Fruit fly (Drosophila melanogaster) whole organism, embryonic: ENCODE measurements around the gene CG11279.

Experiments
- Asciz ChIP-seq: fragments of 200-800 bp; sonication (Bioruptor generic); optimal IDR thresholded peaks from 2 replicates; lab custom pipeline; 2017; ENCODE audit warnings: missing biosample characterization, mild to moderate bottlenecking, missing genetic modification characterization, missing genetic modification reagents
- CG12104 ChIP-seq: fragments of 200-800 bp; sonication (Bioruptor generic); optimal IDR thresholded peaks from 3 replicates; lab custom pipeline; 2016; ENCODE audit warnings: missing biosample characterization, missing genetic modification characterization
- CG12659 ChIP-seq: fragments of 200-800 bp; sonication (Bioruptor generic); optimal IDR thresholded peaks from 3 replicates; lab custom pipeline; 2017; ENCODE audit warnings: mild to moderate bottlenecking, missing biosample characterization, missing genetic modification reagents, missing genetic modification characterization
- CG17568 ChIP-seq: fragments of 200-800 bp; sonication (Bioruptor generic); optimal IDR thresholded peaks from 2 replicates; lab custom pipeline; 2018; ENCODE audit warnings: missing biosample characterization, mild to moderate bottlenecking, missing genetic modification characterization, moderate library complexity
- CG17829 ChIP-seq: fragments of 200-800 bp; optimal IDR thresholded peaks from 2 replicates; lab custom pipeline; 2019; ENCODE audit warnings: missing biosample characterization, mild to moderate bottlenecking, missing genetic modification characterization, moderate library complexity
- CG18599 ChIP-seq: fragments of 200-800 bp; sonication (Bioruptor generic); optimal IDR thresholded peaks from 3 replicates; lab custom pipeline; 2017; ENCODE audit warnings: missing biosample characterization, missing genetic modification characterization, mild to moderate bottlenecking, moderate library complexity, missing genetic modification reagents
- CG18764 ChIP-seq: fragments of 200-800 bp; sonication (Bioruptor generic); optimal IDR thresholded peaks from 3 replicates; lab custom pipeline; 2016; ENCODE audit warnings: missing biosample characterization, missing genetic modification characterization
- CG2678 ChIP-seq: fragments of 200-800 bp; sonication (Bioruptor generic); optimal IDR thresholded peaks from 3 replicates; lab custom pipeline; 2019; ENCODE audit warnings: missing biosample characterization, mild to moderate bottlenecking, missing genetic modification characterization, moderate library complexity
- CG2712 ChIP-seq: fragments of 200-800 bp; optimal IDR thresholded peaks from 3 replicates; lab custom pipeline; 2019; ENCODE audit warnings: missing biosample characterization, mild to moderate bottlenecking, missing genetic modification characterization, moderate library complexity
- CG2889 ChIP-seq: fragments of 200-800 bp; sonication (Bioruptor generic); IDR thresholded peaks from 3 replicates; pipeline ENCODE4 v1.3.6; 2022; ENCODE audit warnings: missing biosample characterization, missing genetic modification characterization
- CG32532 ChIP-seq: fragments of 200-800 bp; sonication (Bioruptor generic); IDR thresholded peaks from 2 replicates; pipeline ENCODE4 v1.3.6; 2022; ENCODE audit warnings: missing biosample characterization, missing genetic modification characterization
- CG6683 ChIP-seq: fragments of 200-800 bp; sonication (Bioruptor generic); optimal IDR thresholded peaks from 2 replicates; lab custom pipeline; 2017; ENCODE audit warnings: missing biosample characterization, mild to moderate bottlenecking, missing genetic modification characterization, missing genetic modification reagents
- CG7987 ChIP-seq: fragments of 200-800 bp; sonication (Bioruptor generic); optimal IDR thresholded peaks from 2 replicates; lab custom pipeline; 2018; ENCODE audit warnings: missing biosample characterization, mild to moderate bottlenecking, missing genetic modification characterization, moderate library complexity
- CG8089 ChIP-seq: fragments of 200-800 bp; sonication (Bioruptor generic); optimal IDR thresholded peaks from 3 replicates; lab custom pipeline; 2016; ENCODE audit warnings: missing biosample characterization, missing genetic modification characterization
- CG9727 ChIP-seq: fragments of 200-800 bp; sonication (Bioruptor generic); optimal IDR thresholded peaks from 3 replicates; lab custom pipeline; 2017; ENCODE audit warnings: missing biosample characterization, mild to moderate bottlenecking, missing genetic modification characterization
- D ChIP-seq, 2 experiments: fragments of 200-800 bp in 1 of 2; fragments of >200 bp in 1 of 2; sonication (Bioruptor generic) in 1 of 2; optimal IDR thresholded peaks; 2 replicates in 1 of 2; 3 replicates in 1 of 2; lab custom pipeline; 2017; ENCODE audit warnings: mild to moderate bottlenecking in 1 of 2, missing biosample characterization in 1 of 2, missing genetic modification characterization in 1 of 2, missing genetic modification reagents in 1 of 2
- Gug ChIP-seq: fragments of 200-800 bp; sonication (Bioruptor generic); IDR thresholded peaks from 4 replicates; pipeline ENCODE4 v1.3.6; 2022; ENCODE audit warnings: missing biosample characterization, missing genetic modification characterization
- H15 ChIP-seq: fragments of 200-800 bp; sonication (Bioruptor generic); IDR thresholded peaks from 3 replicates; pipeline ENCODE4 v1.3.6; 2022; ENCODE audit warnings: missing biosample characterization, missing genetic modification characterization
- HLHmδ ChIP-seq: fragments of 200-800 bp; sonication (Bioruptor generic); optimal IDR thresholded peaks from 2 replicates; lab custom pipeline; 2018; ENCODE audit warnings: missing biosample characterization, mild to moderate bottlenecking, missing genetic modification characterization, moderate library complexity
- HmgZ ChIP-seq: fragments of 200-800 bp; sonication (Bioruptor generic); optimal IDR thresholded peaks from 2 replicates; lab custom pipeline; 2018; ENCODE audit warnings: missing biosample characterization, mild to moderate bottlenecking, missing genetic modification characterization
- Nf-YC ChIP-seq: fragments of 200-800 bp; optimal IDR thresholded peaks from 3 replicates; lab custom pipeline; 2019; ENCODE audit warnings: missing biosample characterization, mild to moderate bottlenecking, missing genetic modification characterization, moderate library complexity
- Poxn ChIP-seq: fragments of 200-800 bp; sonication (Bioruptor generic); IDR thresholded peaks from 2 replicates; pipeline ENCODE4 v1.3.6; 2022; ENCODE audit warnings: missing biosample characterization, missing genetic modification characterization
- Ptx1 ChIP-seq: fragments of 200-800 bp; sonication (Bioruptor generic); IDR thresholded peaks from 2 replicates; pipeline ENCODE4 v1.3.6; 2022; ENCODE audit warnings: missing biosample characterization, missing genetic modification characterization
- Sox100B ChIP-seq: fragments of 200-800 bp; sonication (Bioruptor generic); optimal IDR thresholded peaks from 3 replicates; lab custom pipeline; 2018; ENCODE audit warnings: missing biosample characterization, mild to moderate bottlenecking, missing genetic modification characterization
- Trl ChIP-seq, 3 experiments: fragments of >200 bp in 2 of 3; fragments of 200-800 bp in 1 of 3; sonication (Bioruptor generic) in 1 of 3; optimal IDR thresholded peaks; 2 replicates in 1 of 3; 3 replicates in 2 of 3; lab custom pipeline; 2016 to 2017; ENCODE audit warnings: missing biosample characterization in 1 of 3, missing genetic modification characterization in 1 of 3
- Vsx1 ChIP-seq: fragments of 200-800 bp; sonication (Bioruptor generic); optimal IDR thresholded peaks from 2 replicates; lab custom pipeline; 2017; ENCODE audit warnings: missing biosample characterization, mild to moderate bottlenecking, missing genetic modification characterization, missing genetic modification reagents
- YL-1 ChIP-seq: fragments of 200-800 bp; sonication (Bioruptor generic); optimal IDR thresholded peaks from 3 replicates; lab custom pipeline; 2017; ENCODE audit warnings: missing biosample characterization, mild to moderate bottlenecking, missing genetic modification characterization
- abd-A ChIP-seq: fragments of 200-800 bp; sonication (Bioruptor generic); optimal IDR thresholded peaks from 3 replicates; lab custom pipeline; 2019; ENCODE audit warnings: missing biosample characterization, mild to moderate bottlenecking, missing genetic modification characterization, moderate library complexity
- bigmax ChIP-seq: fragments of 200-800 bp; sonication (Bioruptor generic); optimal IDR thresholded peaks from 2 replicates; lab custom pipeline; 2018; ENCODE audit warnings: missing biosample characterization, mild to moderate bottlenecking, missing genetic modification characterization
- bowl ChIP-seq: fragments of 200-800 bp; sonication (Bioruptor generic); IDR thresholded peaks from 2 replicates; pipeline ENCODE4 v1.3.6; 2022; ENCODE audit warnings: missing biosample characterization, missing genetic modification characterization
- cas ChIP-seq: fragments of 200-800 bp; sonication (Bioruptor generic); IDR thresholded peaks from 2 replicates; pipeline ENCODE4 v1.3.6; 2022; ENCODE audit warnings: missing biosample characterization, missing genetic modification characterization
- crc ChIP-seq: fragments of 200-800 bp; sonication (Bioruptor generic); optimal IDR thresholded peaks from 2 replicates; lab custom pipeline; 2016; ENCODE audit warnings: missing biosample characterization, missing genetic modification characterization
- cwo ChIP-seq: fragments of 200-800 bp; sonication (Bioruptor generic); optimal IDR thresholded peaks from 3 replicates; lab custom pipeline; 2017; ENCODE audit warnings: missing biosample characterization, missing genetic modification characterization, mild to moderate bottlenecking, moderate library complexity, missing genetic modification reagents
- danr ChIP-seq: fragments of 200-800 bp; sonication (Bioruptor generic); IDR thresholded peaks from 2 replicates; pipeline ENCODE4 v1.3.6; 2022; ENCODE audit warnings: missing biosample characterization, missing genetic modification characterization
- dati ChIP-seq: fragments of 200-800 bp; sonication (Bioruptor generic); IDR thresholded peaks from 2 replicates; pipeline ENCODE4 v1.3.6; 2022; ENCODE audit warnings: missing biosample characterization, missing genetic modification characterization
- gcm2 ChIP-seq: fragments of 200-800 bp; sonication (Bioruptor generic); optimal IDR thresholded peaks from 2 replicates; lab custom pipeline; 2016; ENCODE audit warnings: missing biosample characterization, missing genetic modification characterization
- hth ChIP-seq: fragments of >200 bp; optimal IDR thresholded peaks from 2 replicates; lab custom pipeline; 2017; ENCODE audit warnings: inconsistent platforms
- ind ChIP-seq: fragments of 200-800 bp; sonication (Bioruptor generic); optimal IDR thresholded peaks from 3 replicates; lab custom pipeline; 2016; ENCODE audit warnings: missing biosample characterization, missing genetic modification characterization
- inv ChIP-seq: fragments of 200-800 bp; sonication (Bioruptor generic); IDR thresholded peaks from 2 replicates; pipeline ENCODE4 v1.3.6; 2022; ENCODE audit warnings: missing biosample characterization, missing genetic modification characterization; ENCODE audit not compliant: partially characterized antibody
- nau ChIP-seq: fragments of 200-800 bp; sonication (Bioruptor generic); optimal IDR thresholded peaks from 3 replicates; lab custom pipeline; 2017; ENCODE audit warnings: missing biosample characterization, mild to moderate bottlenecking, missing genetic modification characterization, missing genetic modification reagents
- nerfin-1 ChIP-seq: fragments of 200-800 bp; sonication (Bioruptor generic); optimal IDR thresholded peaks from 3 replicates; lab custom pipeline; 2019; ENCODE audit warnings: missing biosample characterization, mild to moderate bottlenecking, missing genetic modification characterization, moderate library complexity
- sim ChIP-seq: fragments of 200-800 bp; sonication (Bioruptor generic); IDR thresholded peaks from 2 replicates; pipeline ENCODE4 v1.3.6; 2022; ENCODE audit warnings: missing biosample characterization, missing genetic modification characterization
- slbo ChIP-seq: fragments of 200-800 bp; sonication (Bioruptor generic); IDR thresholded peaks from 2 replicates; pipeline ENCODE4 v1.3.6; 2022; ENCODE audit warnings: missing biosample characterization, missing genetic modification characterization
- ssp ChIP-seq: fragments of 200-800 bp; sonication (Bioruptor generic); IDR thresholded peaks from 2 replicates; pipeline ENCODE4 v1.3.6; 2022; ENCODE audit warnings: missing biosample characterization, missing genetic modification characterization
- tap ChIP-seq: fragments of 200-800 bp; optimal IDR thresholded peaks from 3 replicates; lab custom pipeline; 2019; ENCODE audit warnings: missing biosample characterization, mild to moderate bottlenecking, missing genetic modification characterization, moderate library complexity
- tgo ChIP-seq: fragments of 200-800 bp; sonication (Bioruptor generic); IDR thresholded peaks from 3 replicates; pipeline ENCODE4 v1.3.6; 2022; ENCODE audit warnings: missing biosample characterization, missing genetic modification characterization
- vnd ChIP-seq: fragments of 200-800 bp; sonication (Bioruptor generic); IDR thresholded peaks from 3 replicates; pipeline ENCODE4 v1.3.6; 2022; ENCODE audit warnings: missing biosample characterization, missing genetic modification characterization; ENCODE audit not compliant: partially characterized antibody
- vvl ChIP-seq: fragments of 200-800 bp; sonication (Bioruptor generic); IDR thresholded peaks from 2 replicates; pipeline ENCODE4 v1.3.6; 2022; ENCODE audit warnings: missing biosample characterization, missing genetic modification characterization
- wek ChIP-seq: fragments of 200-800 bp; sonication (Bioruptor generic); optimal IDR thresholded peaks from 3 replicates; lab custom pipeline; 2018; ENCODE audit warnings: missing biosample characterization, mild to moderate bottlenecking, missing genetic modification characterization, moderate library complexity
- yki ChIP-seq: fragments of >200 bp; optimal IDR thresholded peaks from 3 replicates; lab custom pipeline; 2018

CG11279 gene

dm6 chr3L:13044335-13044814 is 2.4 kb upstream of the CG11279 start, which contains the start of gene Syx13 (continued):
- TF ChIP-seq HLHmδ (GFP tag; lab: Kevin White, UChicago) (no peak), CG12104 (GFP tag; lab: Kevin White, UChicago) (no peak), Vsx1 (GFP tag; lab: Kevin White, UChicago) (no peak), CG7987 (GFP tag; lab: Kevin White, UChicago) (peak; percentile 11), danr (GFP tag; lab: Robert Waterston, UW) (no peak), CG2678 (tag; lab: Kevin White, UChicago) (peak; percentile 45), gcm2 (GFP tag; lab: Kevin White, UChicago) (no peak), CG17568 (no peak), Poxn (no peak), tgo (GFP tag; lab: Robert Waterston, UW) (no peak), cwo (peak; percentile 10), Sox100B (no peak), HmgZ (tag; lab: Kevin White, UChicago) (peak; percentile 69), D (optimal IDR thresholded peaks at IDR 0.05; lab: Kevin White, UChicago) (no peak), D (GFP tag; optimal IDR thresholded peaks at IDR 0.05; lab: Kevin White, UChicago) (no peak), crc (GFP tag; lab: Kevin White, UChicago) (no peak), CG17829 (tag; lab: Kevin White, UChicago) (peak; percentile 19), vvl (GFP tag; lab: Robert Waterston, UW) (peak; percentile 46), tap (tag; lab: Kevin White, UChicago) (no peak), Trl (optimal IDR thresholded peaks at IDR 0.05; lab: Kevin White, UChicago) (no peak), Trl (GFP tag; optimal IDR thresholded peaks at IDR 0.05; lab: Kevin White, UChicago) (no peak), H15 (GFP tag; lab: Robert Waterston, UW) (no peak), CG2889 (GFP tag; lab: Robert Waterston, UW) (no peak), wek (GFP tag; lab: Kevin White, UChicago) (no peak), CG9727 (GFP tag; lab: Kevin White, UChicago) (peak; percentile 36), vnd (GFP tag; lab: Robert Waterston, UW) (peak; percentile 64), CG2712 (tag; lab: Kevin White, UChicago) (peak; percentile 41), Ptx1 (GFP tag; lab: Robert Waterston, UW) (no peak), cas (GFP tag; lab: Robert Waterston, UW) (no peak), CG12659 (GFP tag; lab: Kevin White, UChicago) (peak; percentile 84), bigmax (peak; percentile 39), yki (lab: Kevin White, UChicago) (no peak), Asciz (GFP tag; lab: Kevin White, UChicago) (no peak), hth (lab: Kevin White, UChicago) (no peak), dati (no peak), abd-A (tag; lab: Kevin White, UChicago) (no peak), Gug (GFP tag; lab: Robert Waterston, UW) (no peak), CG32532 (GFP tag; lab: Robert Waterston, UW) (0 out of 2 replicates have a peak, but pooled peaks have one; percentile 17), bowl (GFP tag; lab: Robert Waterston, UW) (no peak), nerfin-1 (tag; lab: Kevin White, UChicago) (peak; percentile 66), YL-1 (GFP tag; lab: Kevin White, UChicago) (peak; percentile 95), Nf-YC (tag; lab: Kevin White, UChicago) (peak; percentile 59), ind (GFP tag; lab: Kevin White, UChicago) (no peak), CG6683 (GFP tag; lab: Kevin White, UChicago) (peak; percentile 40), inv (peak; percentile 73), CG18599 (GFP tag; lab: Kevin White, UChicago) (no peak), CG18764 (GFP tag; lab: Kevin White, UChicago) (no peak), nau (GFP tag; lab: Kevin White, UChicago) (no peak), ssp (0 out of 2 replicates have a peak, but pooled peaks have one; percentile 19), sim (GFP tag; lab: Robert Waterston, UW) (no peak), slbo (0 out of 2 replicates have a peak, but pooled peaks have one; percentile 23), CG8089 (GFP tag; lab: Kevin White, UChicago) (no peak)
